Worm (Caenorhabditis elegans) whole organism, early embryonic: ENCODE measurements around the gene nlp-25.

Experiments used
- B0310.2 ChIP-seq: sonication (generic microtip); optimal IDR thresholded peaks from 2 replicates; lab custom pipeline; 2016; ENCODE audit warnings: mild to moderate bottlenecking, missing genetic modification characterization, missing compliant biosample characterization
- F13C5.2 ChIP-seq: sonication (generic microtip); optimal IDR thresholded peaks from 2 replicates; lab custom pipeline; 2017; ENCODE audit warnings: mild to moderate bottlenecking, missing genetic modification characterization, inconsistent platforms, missing compliant biosample characterization
- aly-1 ChIP-seq: sonication (generic microtip); optimal IDR thresholded peaks from 2 replicates; lab custom pipeline; 2016; ENCODE audit warnings: missing genetic modification characterization, missing compliant biosample characterization
- ama-1 ChIP-seq: fragments of 150-350 bp; optimal IDR thresholded peaks from 2 replicates; lab custom pipeline; 2014
- ceh-13 ChIP-seq: fragments of 200-800 bp; sonication (Bioruptor generic); optimal IDR thresholded peaks from 2 replicates; lab custom pipeline; 2018; ENCODE audit warnings: mild to moderate bottlenecking, missing genetic modification characterization, missing compliant biosample characterization
- ceh-36 ChIP-seq: sonication (generic microtip); optimal IDR thresholded peaks from 2 replicates; lab custom pipeline; 2016; ENCODE audit warnings: missing genetic modification characterization, inconsistent platforms, missing compliant biosample characterization
- ets-7 ChIP-seq: sonication (generic microtip); optimal IDR thresholded peaks from 2 replicates; lab custom pipeline; 2016; ENCODE audit warnings: missing genotype, missing genetic modification characterization, missing compliant biosample characterization
- flt-1 ChIP-seq: fragments of 200-800 bp; sonication (Bioruptor generic); IDR thresholded peaks from 2 replicates; pipeline ENCODE4 v1.3.6; 2022; ENCODE audit warnings: missing genetic modification characterization, missing compliant biosample characterization
- hmbx-1 ChIP-seq: sonication (generic microtip); optimal IDR thresholded peaks from 2 replicates; lab custom pipeline; 2016; ENCODE audit warnings: mild to moderate bottlenecking, missing genetic modification characterization, missing compliant biosample characterization
- hmg-4 ChIP-seq: fragments of 200-800 bp; sonication (Bioruptor generic); optimal IDR thresholded peaks from 2 replicates; lab custom pipeline; 2018; ENCODE audit warnings: mild to moderate bottlenecking, missing genetic modification characterization, missing compliant biosample characterization
- hnd-1 ChIP-seq: sonication (generic microtip); optimal IDR thresholded peaks from 2 replicates; lab custom pipeline; 2016; ENCODE audit warnings: missing genetic modification characterization, missing compliant biosample characterization
- pes-1 ChIP-seq: fragments of 200-800 bp; sonication (Bioruptor generic); IDR thresholded peaks from 2 replicates; pipeline ENCODE4 v1.3.6; 2022; ENCODE audit warnings: missing genetic modification reagents, missing genetic modification characterization, missing compliant biosample characterization
- scrt-1 ChIP-seq: fragments of 200-800 bp; sonication (Bioruptor generic); IDR thresholded peaks from 2 replicates; pipeline ENCODE4 v1.3.6; 2022; ENCODE audit warnings: missing genetic modification characterization, missing compliant biosample characterization
- sea-1 ChIP-seq: fragments of 200-800 bp; sonication (Bioruptor generic); conservative IDR thresholded peaks from 2 replicates; pipeline ENCODE4 v1.3.6; 2022; ENCODE audit warnings: missing genetic modification characterization, missing compliant biosample characterization
- tbx-11 ChIP-seq: fragments of 200-800 bp; sonication (Bioruptor generic); IDR thresholded peaks from 2 replicates; pipeline ENCODE4 v1.3.6; 2022; ENCODE audit warnings: missing genetic modification characterization, missing compliant biosample characterization
- tbx-37 ChIP-seq: fragments of 200-800 bp; sonication (Bioruptor generic); conservative IDR thresholded peaks from 2 replicates; pipeline ENCODE4 v1.3.6; 2022; ENCODE audit warnings: missing genetic modification reagents, missing genetic modification characterization, missing compliant biosample characterization
- tra-4 ChIP-seq: sonication (generic microtip); optimal IDR thresholded peaks from 2 replicates; lab custom pipeline; 2017; ENCODE audit warnings: missing genetic modification characterization, missing compliant biosample characterization

Gene nlp-25

ce11 chrV:19605415-19605814, 565 bp upstream of the nlp-25 start:
- TF ChIP-seq sea-1 (GFP tag; lab: Robert Waterston, UW) = no peak
- no peak for TF ChIP-seq ama-1 (lab: Kevin White, UChicago)
- TF ChIP-seq ceh-13 (GFP tag; lab: Kevin White, UChicago) = no peak
- TF ChIP-seq aly-1 (tag; lab: Kevin White, UChicago) = no peak
- TF ChIP-seq tbx-11 = no peak
- TF ChIP-seq tbx-37 (GFP tag; lab: Robert Waterston, UW) = no peak
- no peak for TF ChIP-seq scrt-1 (GFP tag; lab: Robert Waterston, UW)
- TF ChIP-seq tra-4 = no peak
- no peak for TF ChIP-seq hnd-1 (tag; lab: Kevin White, UChicago)
- TF ChIP-seq pes-1 (GFP tag; lab: Robert Waterston, UW) = no peak
- no peak for TF ChIP-seq ceh-36
- no peak for TF ChIP-seq hmg-4 (GFP tag; lab: Kevin White, UChicago)
- no peak for TF ChIP-seq hmbx-1 (tag; lab: Kevin White, UChicago)
- TF ChIP-seq flt-1 = no peak
- no peak for TF ChIP-seq B0310.2 (tag; lab: Kevin White, UChicago)

- no peak for TF ChIP-seq aly-1 (tag; lab: Kevin White, UChicago)
- no peak for TF ChIP-seq hmg-4 (GFP tag; lab: Kevin White, UChicago)
- no peak for TF ChIP-seq pes-1 (GFP tag; lab: Robert Waterston, UW)
- no peak for TF ChIP-seq ama-1 (lab: Kevin White, UChicago)
These were observed 2.7 kb downstream of the nlp-25 start for ce11 chrV:19608665-19609064.

- no peak for TF ChIP-seq F13C5.2
- no peak for TF ChIP-seq tbx-11
- no peak for TF ChIP-seq ama-1 (lab: Kevin White, UChicago)
- no peak for TF ChIP-seq hmg-4 (GFP tag; lab: Kevin White, UChicago)
- TF ChIP-seq ceh-36 = no peak
- no peak for TF ChIP-seq ets-7 (tag; lab: Kevin White, UChicago)
- TF ChIP-seq hnd-1 (tag; lab: Kevin White, UChicago) = no peak
- no peak for TF ChIP-seq pes-1 (GFP tag; lab: Robert Waterston, UW)
- no peak for TF ChIP-seq B0310.2 (tag; lab: Kevin White, UChicago)
- no peak for TF ChIP-seq flt-1
- TF ChIP-seq ceh-13 (GFP tag; lab: Kevin White, UChicago) = no peak
- no peak for TF ChIP-seq aly-1 (tag; lab: Kevin White, UChicago)
- no peak for TF ChIP-seq hmbx-1 (tag; lab: Kevin White, UChicago)
- TF ChIP-seq scrt-1 (GFP tag; lab: Robert Waterston, UW) = no peak
- no peak for TF ChIP-seq tbx-37 (GFP tag; lab: Robert Waterston, UW)
- no peak for TF ChIP-seq sea-1 (GFP tag; lab: Robert Waterston, UW)
- no peak for TF ChIP-seq tra-4
These were observed 3.2 kb downstream of the nlp-25 start, which contains the start of gene grsp-1 for ce11 chrV:19609194-19609593. Gene grsp-1, plus strand, starts transcription at chrV:19609494.

- no peak for TF ChIP-seq pes-1 (GFP tag; lab: Robert Waterston, UW)
- TF ChIP-seq aly-1 (tag; lab: Kevin White, UChicago) = no peak
These were observed 4.2 kb downstream of the nlp-25 start for ce11 chrV:19610118-19610707.

- no peak for TF ChIP-seq ceh-13 (GFP tag; lab: Kevin White, UChicago)
- TF ChIP-seq ceh-36 = no peak
- TF ChIP-seq flt-1 = no peak
- TF ChIP-seq ama-1 (lab: Kevin White, UChicago) = no peak
- TF ChIP-seq hnd-1 (tag; lab: Kevin White, UChicago) = no peak
- TF ChIP-seq aly-1 (tag; lab: Kevin White, UChicago) = no peak
- no peak for TF ChIP-seq scrt-1 (GFP tag; lab: Robert Waterston, UW)
- TF ChIP-seq tra-4 = no peak
- TF ChIP-seq F13C5.2 = no peak
- no peak for TF ChIP-seq pes-1 (GFP tag; lab: Robert Waterston, UW)
- no peak for TF ChIP-seq ets-7 (tag; lab: Kevin White, UChicago)
- no peak for TF ChIP-seq hmbx-1 (tag; lab: Kevin White, UChicago)
- no peak for TF ChIP-seq sea-1 (GFP tag; lab: Robert Waterston, UW)
- no peak for TF ChIP-seq tbx-11
- TF ChIP-seq hmg-4 (GFP tag; lab: Kevin White, UChicago) = no peak
- TF ChIP-seq B0310.2 (tag; lab: Kevin White, UChicago) = no peak
- TF ChIP-seq tbx-37 (GFP tag; lab: Robert Waterston, UW) = no peak
These were observed 5.8 kb downstream of the nlp-25 start for ce11 chrV:19611675-19612345.

- TF ChIP-seq ceh-36 = no peak
- no peak for TF ChIP-seq hmbx-1 (tag; lab: Kevin White, UChicago)
- TF ChIP-seq scrt-1 (GFP tag; lab: Robert Waterston, UW) = no peak
- no peak for TF ChIP-seq tbx-11
- TF ChIP-seq flt-1 = no peak
- no peak for TF ChIP-seq aly-1 (tag; lab: Kevin White, UChicago)
- TF ChIP-seq tra-4 = no peak
- no peak for TF ChIP-seq ets-7 (tag; lab: Kevin White, UChicago)
- TF ChIP-seq hnd-1 (tag; lab: Kevin White, UChicago) = no peak
- no peak for TF ChIP-seq hmg-4 (GFP tag; lab: Kevin White, UChicago)
- TF ChIP-seq pes-1 (GFP tag; lab: Robert Waterston, UW) = no peak
These were observed 7.2 kb downstream of the nlp-25 start, which contains the start of gene nlp-26 for ce11 chrV:19613161-19613560. Gene nlp-26, plus strand, starts transcription at chrV:19613461.

ce11 chrV:19620098-19620497, 14.1 kb downstream of the nlp-25 start:
- TF ChIP-seq sea-1 (GFP tag; lab: Robert Waterston, UW) (no peak), flt-1 (no peak), ceh-36 (no peak), ama-1 (lab: Kevin White, UChicago) (no peak), B0310.2 (tag; lab: Kevin White, UChicago) (no peak), tra-4 (no peak)
